Fruit fly (Drosophila melanogaster): Measurements from ENCODE around the gene Qtzl.
"Not testable (repeated sequence)": the region's sequence is repeated elsewhere in the genome, so short reads cannot be mapped to it uniquely, and the experiment has no call there.

DNA sequence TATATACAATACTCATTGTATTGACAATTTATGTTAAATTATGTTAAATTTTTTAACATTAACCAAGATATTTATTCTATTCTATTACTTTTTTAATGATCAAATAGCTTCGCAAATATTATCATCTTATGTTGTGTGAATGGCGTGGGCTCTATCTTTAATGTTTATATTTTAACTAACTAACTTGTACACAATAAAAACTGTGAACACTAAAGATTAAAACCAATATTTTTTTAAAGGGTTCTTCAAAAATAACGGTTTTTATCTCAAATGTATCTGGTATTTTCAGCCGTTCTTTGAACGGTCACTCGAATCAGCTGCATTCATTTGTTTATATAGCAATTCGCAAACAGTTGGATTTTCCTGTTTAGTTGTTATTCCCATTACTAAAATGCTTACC is 2.9 kb upstream of the Qtzl start, which contains the start of gene Ada1-2:
- TF ChIP-seq kay (GFP tag; ENCODE audit: borderline replicate concordance); cic (GFP tag; optimal IDR thresholded peaks at IDR 0.05): not testable (repeated sequence)
